Fruit fly (Drosophila melanogaster): ENCODE measurements around the gene mex1.

Gene mex1

dm6 chr3L:15563058-15563850 is 43.9 kb upstream of the mex1 start, which contains the start of the genes CG7739 and SCCRO (continued):
- TF ChIP-seq bbx (GFP tag; IDR thresholded peaks at IDR 0.05; ENCODE audit: partially characterized antibody), result peak; percentile 50; the same call in 1 of the 2 replicates
- TF ChIP-seq CG12104 (GFP tag; optimal IDR thresholded peaks at IDR 0.05), result peak; percentile 1
- TF ChIP-seq Gsc (GFP tag; IDR thresholded peaks at IDR 0.05), result no peak
- peak; percentile 56 for TF ChIP-seq Fer2 (tag; optimal IDR thresholded peaks at IDR 0.05)
- TF ChIP-seq Six4 (GFP tag; optimal IDR thresholded peaks at IDR 0.05), result no peak
- peak; percentile 4 for TF ChIP-seq Mes4 (GFP tag; optimal IDR thresholded peaks at IDR 0.05)
- TF ChIP-seq Usf (GFP tag; optimal IDR thresholded peaks at IDR 0.05), result no peak
- peak; percentile 61 for TF ChIP-seq unpg (GFP tag; optimal IDR thresholded peaks at IDR 0.05)
- no peak for TF ChIP-seq CG11504 (tag; optimal IDR thresholded peaks at IDR 0.05)
- TF ChIP-seq CG17328 (GFP tag; IDR thresholded peaks at IDR 0.05), result peak; percentile 65
- TF ChIP-seq CG14710 (tag; optimal IDR thresholded peaks at IDR 0.05), result peak; percentile 74
- peak; percentile 57 for TF ChIP-seq tap (tag; optimal IDR thresholded peaks at IDR 0.05)
- no peak for TF ChIP-seq CG5180 (GFP tag; optimal IDR thresholded peaks at IDR 0.05)
- TF ChIP-seq CG9727 (GFP tag; optimal IDR thresholded peaks at IDR 0.05), result peak; percentile 60
- no peak for TF ChIP-seq D19B (GFP tag; optimal IDR thresholded peaks at IDR 0.05)
- TF ChIP-seq en (GFP tag; optimal IDR thresholded peaks at IDR 0.05), result no peak
- TF ChIP-seq CG8388 (GFP tag; optimal IDR thresholded peaks at IDR 0.05), result peak; percentile 58
- TF ChIP-seq crp (GFP tag; optimal IDR thresholded peaks at IDR 0.05), result peak in 1 of 2 experiments; percentile 70
- TF ChIP-seq CG14667 (GFP tag; IDR thresholded peaks at IDR 0.05), result 0 out of 2 replicates have a peak, but pooled peaks have one; percentile 15
- TF ChIP-seq kah (GFP tag; optimal IDR thresholded peaks at IDR 0.05), result no peak
- peak; percentile 40 for TF ChIP-seq CG2120 (GFP tag; optimal IDR thresholded peaks at IDR 0.05)
- TF ChIP-seq CG4404 (GFP tag; IDR thresholded peaks at IDR 0.05), result peak; percentile 37; the same call in 1 of the 2 replicates
- peak; percentile 78 for TF ChIP-seq cas (GFP tag; IDR thresholded peaks at IDR 0.05)
- TF ChIP-seq Sry-δ (GFP tag; optimal IDR thresholded peaks at IDR 0.05), result peak; percentile 49
- TF ChIP-seq Ravus (GFP tag; IDR thresholded peaks at IDR 0.05), result peak; percentile 10; the same call in 1 of the 2 replicates
- TF ChIP-seq gcm2 (GFP tag; optimal IDR thresholded peaks at IDR 0.05), result no peak
- TF ChIP-seq corto (GFP tag; optimal IDR thresholded peaks at IDR 0.05), result peak; percentile 36
- TF ChIP-seq sens-2 (GFP tag; IDR thresholded peaks at IDR 0.05), result no peak
- TF ChIP-seq CG11723 (GFP tag; optimal IDR thresholded peaks at IDR 0.05), result no peak
- TF ChIP-seq CG12391 (tag; optimal IDR thresholded peaks at IDR 0.05), result peak; percentile 76
- TF ChIP-seq twi (tag; optimal IDR thresholded peaks at IDR 0.05), result no peak
- TF ChIP-seq Antp (GFP tag; optimal IDR thresholded peaks at IDR 0.05), result peak; percentile 26
- peak; percentile 53; the same call in 1 of the 2 replicates for TF ChIP-seq CG8765 (GFP tag; IDR thresholded peaks at IDR 0.05)
- no peak for TF ChIP-seq h (optimal IDR thresholded peaks at IDR 0.05)
- TF ChIP-seq CG4282 (GFP tag; optimal IDR thresholded peaks at IDR 0.05), result no peak
- TF ChIP-seq Doc2 (GFP tag; IDR thresholded peaks at IDR 0.05), result no peak
- TF ChIP-seq zf30C (GFP tag; optimal IDR thresholded peaks at IDR 0.05), result no peak
- TF ChIP-seq fd3F (GFP tag; optimal IDR thresholded peaks at IDR 0.05), result peak; percentile 59
- no peak for TF ChIP-seq kni (GFP tag; optimal IDR thresholded peaks at IDR 0.05)
- TF ChIP-seq CG14860 (GFP tag; IDR thresholded peaks at IDR 0.05; ENCODE audit: partially characterized antibody), result 0 out of 3 replicates have a peak, but pooled peaks have one; percentile 34
- TF ChIP-seq Rx (GFP tag; IDR thresholded peaks at IDR 0.05), result peak; percentile 52; the same call in 1 of the 2 replicates
- peak; percentile 92 for TF ChIP-seq Ets65A (GFP tag)
- no peak for TF ChIP-seq Kr (GFP tag; optimal IDR thresholded peaks at IDR 0.05)
- TF ChIP-seq slou (GFP tag; optimal IDR thresholded peaks at IDR 0.05), result no peak
- TF ChIP-seq sima (GFP tag; optimal IDR thresholded peaks at IDR 0.05), result no peak
- peak; percentile 56 for TF ChIP-seq CG1602 (GFP tag; optimal IDR thresholded peaks at IDR 0.05)
- TF ChIP-seq Ssrp (tag; optimal IDR thresholded peaks at IDR 0.05), result peak; percentile 61
- peak; percentile 54 for TF ChIP-seq CG4424 (GFP tag; optimal IDR thresholded peaks at IDR 0.05)
- peak; percentile 46 for TF ChIP-seq lilli (GFP tag; optimal IDR thresholded peaks at IDR 0.05)

Measured in whole organism, embryonic.